Worm (Caenorhabditis elegans): ENCODE measurements around the gene F44E7.3.

DNA sequence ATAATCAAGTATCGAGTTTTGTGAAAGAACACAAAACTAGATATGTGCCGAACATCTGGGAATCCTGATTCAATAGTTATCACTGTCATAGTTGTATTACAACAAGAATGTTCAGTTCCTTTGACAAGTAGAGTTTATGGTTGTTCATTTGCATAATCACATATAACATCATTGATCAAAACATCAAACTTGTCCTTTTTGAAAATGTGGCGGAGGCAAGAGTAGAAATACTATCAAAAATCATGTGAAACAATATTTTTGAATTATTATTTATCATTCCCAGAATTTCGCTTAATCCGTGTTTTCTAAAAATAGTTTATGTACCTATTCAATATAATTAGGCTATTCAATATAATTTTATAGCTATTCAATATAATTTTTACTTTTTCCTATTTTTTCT lies 13.6 kb downstream of the F44E7.3 start, which contains the start of gene F44E7.7:
- TF ChIP-seq flt-1 (GFP tag; IDR thresholded peaks at IDR 0.05) (no peak), med-1 (GFP tag; optimal IDR thresholded peaks at IDR 0.05; ENCODE audit: insufficient read depth) (no peak)
